Worm (Caenorhabditis elegans) whole organism, young adult: Measurements from ENCODE around the gene polk-1.

Source experiments
- B0336.3 ChIP-seq: fragments of 200-800 bp; sonication (Bioruptor generic); IDR thresholded peaks from 2 replicates; pipeline ENCODE4 v1.3.6; 2022; ENCODE audit warnings: missing genetic modification characterization, missing compliant biosample characterization
- F37B4.10 ChIP-seq: fragments of 200-800 bp; sonication (Bioruptor generic); IDR thresholded peaks from 2 replicates; pipeline ENCODE4 v1.3.6; 2022; ENCODE audit warnings: missing genetic modification characterization, missing compliant biosample characterization
- T07F8.4 ChIP-seq: sonication (generic microtip); optimal IDR thresholded peaks from 2 replicates; lab custom pipeline; 2016; ENCODE audit warnings: mild to moderate bottlenecking, missing genetic modification characterization, moderate library complexity, missing compliant biosample characterization
- akir-1 ChIP-seq: fragments of 200-800 bp; sonication (Bioruptor generic); optimal IDR thresholded peaks from 2 replicates; lab custom pipeline; 2018; ENCODE audit warnings: mild to moderate bottlenecking, missing genetic modification characterization, moderate library complexity, missing compliant biosample characterization
- aptf-2 ChIP-seq: fragments of 200-800 bp; sonication (Bioruptor generic); conservative IDR thresholded peaks from 2 replicates; pipeline ENCODE4 v1.3.6; 2022; ENCODE audit warnings: missing genetic modification reagents, missing genetic modification characterization, missing compliant biosample characterization
- bed-1 ChIP-seq: fragments of 200-800 bp; sonication (Bioruptor generic); IDR thresholded peaks from 2 replicates; pipeline ENCODE4 v1.3.6; 2022; ENCODE audit warnings: missing genetic modification reagents, missing genetic modification characterization, missing compliant biosample characterization
- cebp-1 ChIP-seq, 2 experiments: fragments of 200-800 bp in 1 of 2; sonication (Bioruptor generic) in 1 of 2; sonication (generic microtip) in 1 of 2; IDR thresholded peaks in 1 of 2; optimal IDR thresholded peaks in 1 of 2; 2 replicates each; pipeline versions ENCODE4 v1.3.6 to Lab custom; 2017 to 2022; ENCODE audit warnings: missing compliant biosample characterization in 2 of 2, missing genetic modification characterization in 2 of 2, mild to moderate bottlenecking in 1 of 2, missing genetic modification reagents in 1 of 2, moderate library complexity in 1 of 2
- ceh-58 ChIP-seq: fragments of 200-800 bp; sonication (Bioruptor generic); IDR thresholded peaks from 2 replicates; pipeline ENCODE4 v1.3.6; 2022; ENCODE audit warnings: missing genetic modification characterization, missing compliant biosample characterization
- die-1 ChIP-seq: sonication (generic microtip); optimal IDR thresholded peaks from 2 replicates; lab custom pipeline; 2016; ENCODE audit warnings: missing genotype, mild to moderate bottlenecking, missing genetic modification characterization, missing compliant biosample characterization
- dpl-1 ChIP-seq: fragments of 150-350 bp; optimal IDR thresholded peaks from 2 replicates; lab custom pipeline; 2014; ENCODE audit warnings: missing biosample characterization, missing genetic modification reagents, missing genetic modification characterization
- egrh-3 ChIP-seq: fragments of 200-800 bp; sonication (Bioruptor generic); IDR thresholded peaks from 2 replicates; pipeline ENCODE4 v1.3.6; 2022; ENCODE audit warnings: missing genetic modification reagents, missing genetic modification characterization, missing compliant biosample characterization
- ekl-4 ChIP-seq: fragments of 200-800 bp; sonication (Bioruptor generic); IDR thresholded peaks from 2 replicates; pipeline ENCODE4 v1.3.6; 2022; ENCODE audit warnings: missing genetic modification reagents, missing genetic modification characterization, missing compliant biosample characterization
- fkh-3 ChIP-seq: sonication (generic microtip); optimal IDR thresholded peaks from 2 replicates; lab custom pipeline; 2016; ENCODE audit warnings: mild to moderate bottlenecking, missing genetic modification characterization, missing compliant biosample characterization
- hlh-12 ChIP-seq: sonication (generic microtip); optimal IDR thresholded peaks from 2 replicates; lab custom pipeline; 2016; ENCODE audit warnings: missing genetic modification characterization, missing compliant biosample characterization
- hmg-1.2 ChIP-seq: fragments of 200-800 bp; sonication (Bioruptor generic); IDR thresholded peaks from 2 replicates; pipeline ENCODE4 v1.3.6; 2022; ENCODE audit warnings: missing genetic modification reagents, missing genetic modification characterization, missing compliant biosample characterization
- lin-40 ChIP-seq: sonication (generic microtip); optimal IDR thresholded peaks from 2 replicates; lab custom pipeline; 2016; ENCODE audit warnings: missing genetic modification characterization, mild to moderate bottlenecking, missing compliant biosample characterization, missing genotype, missing genetic modification reagents
- lir-1 ChIP-seq: fragments of 200-800 bp; sonication (Bioruptor generic); conservative IDR thresholded peaks from 2 replicates; pipeline ENCODE4 v1.3.6; 2022; ENCODE audit warnings: missing genetic modification reagents, missing genetic modification characterization, missing compliant biosample characterization
- lsy-27 ChIP-seq: sonication (generic microtip); optimal IDR thresholded peaks from 2 replicates; lab custom pipeline; 2017; ENCODE audit warnings: missing genetic modification characterization, mild to moderate bottlenecking, missing compliant biosample characterization, antibody characterized with exemption, missing genotype, borderline replicate concordance; ENCODE audit not compliant: insufficient read depth
- mel-28 ChIP-seq: sonication (generic microtip); optimal IDR thresholded peaks from 2 replicates; lab custom pipeline; 2016; ENCODE audit warnings: borderline replicate concordance, mild to moderate bottlenecking, missing genetic modification characterization, missing compliant biosample characterization
- nfya-1 ChIP-seq: sonication (generic microtip); optimal IDR thresholded peaks from 2 replicates; lab custom pipeline; 2017; ENCODE audit warnings: antibody characterized with exemption, missing compliant biosample characterization, missing genetic modification characterization, borderline replicate concordance; ENCODE audit not compliant: insufficient read depth
- nhr-80 ChIP-seq: sonication (generic microtip); optimal IDR thresholded peaks from 2 replicates; lab custom pipeline; 2016; ENCODE audit warnings: missing genetic modification characterization, missing compliant biosample characterization
- nhr-90 ChIP-seq: sonication (generic microtip); optimal IDR thresholded peaks from 2 replicates; lab custom pipeline; 2016; ENCODE audit warnings: missing genotype, mild to moderate bottlenecking, missing genetic modification characterization, missing compliant biosample characterization
- pbrm-1 ChIP-seq: fragments of 200-800 bp; sonication (Bioruptor generic); IDR thresholded peaks from 2 replicates; pipeline ENCODE4 v1.3.6; 2022; ENCODE audit warnings: missing genetic modification reagents, missing genetic modification characterization, missing compliant biosample characterization
- tbx-9 ChIP-seq: sonication (generic microtip); optimal IDR thresholded peaks from 2 replicates; lab custom pipeline; 2016; ENCODE audit warnings: borderline replicate concordance, missing genetic modification characterization, inconsistent platforms, missing compliant biosample characterization
- ztf-25 ChIP-seq: fragments of 200-800 bp; sonication (Bioruptor generic); IDR thresholded peaks from 2 replicates; pipeline ENCODE4 v1.3.6; 2022; ENCODE audit warnings: missing genetic modification reagents, missing genetic modification characterization, missing compliant biosample characterization

The polk-1 gene

DNA sequence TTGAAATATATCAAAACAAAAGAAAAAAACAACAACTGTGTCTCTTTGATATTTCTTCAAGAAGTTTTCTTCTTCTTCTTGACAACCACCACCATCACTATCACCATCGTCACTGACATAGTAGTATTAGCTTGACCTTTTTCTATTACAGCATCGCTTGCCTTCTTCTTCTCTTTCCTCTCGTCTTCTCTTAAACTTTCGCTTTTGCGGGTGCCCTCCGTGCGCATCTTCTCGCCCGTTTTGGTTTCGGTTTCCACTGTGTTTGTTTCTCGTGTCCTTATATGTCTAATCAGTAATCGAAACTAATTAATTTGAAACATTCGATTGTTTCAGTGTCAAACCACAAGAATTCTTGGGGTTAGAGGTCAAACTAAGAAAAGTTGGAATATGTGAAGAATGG is 49.0 kb downstream of the polk-1 start (continued):
- TF ChIP-seq lsy-27 (tag; lab: Kevin White, UChicago) (no peak), die-1 (tag; lab: Kevin White, UChicago) (no peak), ceh-58 (GFP tag; lab: Robert Waterston, UW) (no peak), lin-40 (tag; lab: Kevin White, UChicago) (no peak)

DNA sequence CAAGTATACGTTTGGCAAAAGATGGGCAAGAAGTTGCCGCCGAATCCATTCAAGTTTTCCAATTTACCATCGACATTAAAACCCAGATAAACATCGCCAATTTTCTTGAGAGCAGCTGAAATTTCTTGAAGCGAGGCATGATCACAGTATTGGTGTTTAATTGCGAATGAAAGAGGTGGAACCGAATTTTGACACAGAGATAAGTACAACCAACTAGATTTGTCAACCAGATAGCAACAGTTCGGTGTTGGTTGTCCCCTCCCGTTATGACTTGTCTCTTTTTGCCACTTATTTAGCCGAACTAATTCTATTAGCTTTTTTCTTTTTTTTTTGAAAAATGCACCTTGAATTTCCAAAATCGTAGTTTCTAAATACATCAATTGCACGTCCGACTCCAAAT is 50.0 kb downstream of the polk-1 start:
- TF ChIP-seq dpl-1 (GFP tag; lab: Kevin White, UChicago) (no peak), B0336.3 (no peak), cebp-1 (GFP tag; IDR thresholded peaks at IDR 0.05; lab: Robert Waterston, UW) (no peak), cebp-1 (tag; optimal IDR thresholded peaks at IDR 0.05; lab: Kevin White, UChicago) (no peak), pbrm-1 (no peak), mel-28 (tag; lab: Kevin White, UChicago) (no peak), hlh-12 (tag; lab: Kevin White, UChicago) (no peak), aptf-2 (GFP tag; lab: Robert Waterston, UW) (no peak)

DNA sequence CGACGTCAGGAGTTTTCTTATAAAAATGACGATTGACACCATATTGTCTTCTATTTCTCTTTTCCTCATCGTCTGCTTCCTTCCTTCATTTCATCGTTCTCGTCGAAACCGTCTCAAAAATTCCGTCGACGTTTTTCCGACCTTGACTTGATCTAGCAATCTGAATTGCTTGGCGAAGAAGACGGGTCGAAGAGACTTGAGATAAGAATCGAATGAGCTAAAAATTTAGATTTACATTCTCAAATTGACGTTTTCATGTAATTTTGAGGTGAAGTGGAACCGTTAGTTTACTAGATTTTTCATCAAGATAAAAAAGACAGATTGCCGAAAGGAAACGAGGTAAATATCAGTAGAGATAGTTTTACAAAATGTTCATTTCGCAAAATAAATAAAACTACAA is 50.9 kb downstream of the polk-1 start:
- no peak for TF ChIP-seq nhr-80 (tag; lab: Kevin White, UChicago)
- no peak for TF ChIP-seq nfya-1 (tag; lab: Kevin White, UChicago)
- no peak for TF ChIP-seq ekl-4 (GFP tag; lab: Robert Waterston, UW)
- TF ChIP-seq lir-1 (GFP tag; lab: Robert Waterston, UW), result no peak
- TF ChIP-seq bed-1, result no peak
- TF ChIP-seq hlh-12 (tag; lab: Kevin White, UChicago), result no peak
- TF ChIP-seq nhr-90, result no peak
- TF ChIP-seq hmg-1.2 (GFP tag; lab: Robert Waterston, UW), result no peak
- TF ChIP-seq tbx-9 (tag; lab: Kevin White, UChicago), result no peak
- TF ChIP-seq ztf-25 (GFP tag; lab: Robert Waterston, UW), result no peak
- TF ChIP-seq akir-1 (GFP tag; lab: Kevin White, UChicago), result no peak
- no peak for TF ChIP-seq egrh-3
- no peak for TF ChIP-seq T07F8.4 (tag; lab: Kevin White, UChicago)
- no peak for TF ChIP-seq F37B4.10
- no peak for TF ChIP-seq fkh-3 (tag; lab: Kevin White, UChicago)
